Worm (Caenorhabditis elegans): Measurements from ENCODE around the gene C16A3.5.

C16A3.5 gene

DNA sequence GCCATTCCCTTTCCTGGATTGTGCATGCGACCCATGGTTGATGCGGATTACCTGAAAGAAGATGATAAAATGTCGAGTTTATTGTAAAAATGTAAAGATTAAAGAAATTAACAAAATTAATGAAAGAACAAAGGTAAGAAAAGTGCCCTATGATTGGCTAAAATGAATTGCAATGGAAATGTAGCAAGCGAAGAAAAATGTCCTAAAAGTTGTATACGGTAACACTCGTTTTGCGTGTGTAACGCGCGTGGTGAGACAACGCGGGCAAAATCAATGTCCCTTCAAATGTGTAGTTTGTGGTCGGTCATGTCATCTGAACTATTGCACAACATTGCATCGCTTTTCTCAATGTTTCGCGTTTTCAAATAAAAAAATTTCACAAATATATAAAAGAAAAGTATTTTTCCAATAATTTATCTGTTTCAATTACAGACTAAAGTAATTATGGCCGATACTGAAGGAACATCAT, 5.6 kb upstream of the C16A3.5 start, which contains the start of the genes rps-13 and nfx-1 (continued):
- TF ChIP-seq attf-5 (GFP tag; optimal IDR thresholded peaks at IDR 0.05), result peak; percentile 74
- TF ChIP-seq dpff-1 (tag; optimal IDR thresholded peaks at IDR 0.05), result no peak
- TF ChIP-seq hsf-1 (GFP tag; IDR thresholded peaks at IDR 0.05), result no peak
- TF ChIP-seq hmg-20 (GFP tag; IDR thresholded peaks at IDR 0.05), result no peak
- peak; percentile 61 for TF ChIP-seq ceh-27 (GFP tag; optimal IDR thresholded peaks at IDR 0.05)
- TF ChIP-seq chd-7 (tag; optimal IDR thresholded peaks at IDR 0.05), result no peak
- TF ChIP-seq pbrm-1 (GFP tag; IDR thresholded peaks at IDR 0.05), result peak; percentile 49; the same call in 1 of the 2 replicates
- no peak for TF ChIP-seq him-1 (tag; optimal IDR thresholded peaks at IDR 0.05)
- TF ChIP-seq bed-1 (GFP tag; IDR thresholded peaks at IDR 0.05), result no peak
- TF ChIP-seq sea-2 (GFP tag; IDR thresholded peaks at IDR 0.05), result no peak
- TF ChIP-seq gei-17 (GFP tag; optimal IDR thresholded peaks at IDR 0.05), result no peak
- no peak for TF ChIP-seq mxl-1 (tag; optimal IDR thresholded peaks at IDR 0.05)
- no peak for TF ChIP-seq attf-6 (GFP tag; IDR thresholded peaks at IDR 0.05)
- no peak for TF ChIP-seq atf-7 (tag; optimal IDR thresholded peaks at IDR 0.05)
- TF ChIP-seq fkh-3 (tag; optimal IDR thresholded peaks at IDR 0.05), result no peak
- 0 out of 2 replicates have a peak, but pooled peaks have one; percentile 11 for TF ChIP-seq C17E4.6 (GFP tag; IDR thresholded peaks at IDR 0.05)
- TF ChIP-seq mcd-1 (GFP tag; IDR thresholded peaks at IDR 0.05), result peak; percentile 40; the same call in 1 of the 2 replicates
- TF ChIP-seq mel-28 (tag; optimal IDR thresholded peaks at IDR 0.05; ENCODE audit: borderline replicate concordance), result no peak
- TF ChIP-seq snpc-3.4 (tag; optimal IDR thresholded peaks at IDR 0.05), result no peak
- no peak for TF ChIP-seq B0336.3 (GFP tag; IDR thresholded peaks at IDR 0.05)
- TF ChIP-seq C06A6.2 (GFP tag; conservative IDR thresholded peaks at IDR 0.05), result no peak
- peak; percentile 45 for TF ChIP-seq lin-40 (tag; optimal IDR thresholded peaks at IDR 0.05)
- peak; percentile 8 for TF ChIP-seq K12H6.12 (tag; optimal IDR thresholded peaks at IDR 0.05)
- TF ChIP-seq lag-1 (GFP tag; IDR thresholded peaks at IDR 0.05), result no peak
- peak; percentile 41 for TF ChIP-seq lin-54 (GFP tag; optimal IDR thresholded peaks at IDR 0.05)
- peak; percentile 42; the same call in 1 of the 2 replicates for TF ChIP-seq hmg-1.2 (GFP tag; IDR thresholded peaks at IDR 0.05)
- no peak for TF ChIP-seq unc-130 (GFP tag; optimal IDR thresholded peaks at IDR 0.05)
- no peak for TF ChIP-seq sptf-2 (GFP tag; optimal IDR thresholded peaks at IDR 0.05)
- TF ChIP-seq F57A8.1 (GFP tag; optimal IDR thresholded peaks at IDR 0.05), result no peak
- peak; percentile 57 for TF ChIP-seq F23B12.7 (tag; optimal IDR thresholded peaks at IDR 0.05; ENCODE audit: insufficient read depth)
- no peak for TF ChIP-seq ztf-26 (tag; optimal IDR thresholded peaks at IDR 0.05)
- no peak for TF ChIP-seq akir-1 (GFP tag; optimal IDR thresholded peaks at IDR 0.05)
- no peak for TF ChIP-seq F10E7.11 (tag; optimal IDR thresholded peaks at IDR 0.05)
- no peak for TF ChIP-seq ztf-25 (GFP tag; IDR thresholded peaks at IDR 0.05)
- no peak for TF ChIP-seq ets-4 (GFP tag; optimal IDR thresholded peaks at IDR 0.05)
- TF ChIP-seq nhr-90 (tag; optimal IDR thresholded peaks at IDR 0.05), result no peak
- peak; percentile 23 for TF ChIP-seq snpc-4 (GFP tag; optimal IDR thresholded peaks at IDR 0.05)
- TF ChIP-seq snpc-4 (tag; optimal IDR thresholded peaks at IDR 0.05), result peak; percentile 15 to 60 (median 42)
- TF ChIP-seq B0035.1 (tag; optimal IDR thresholded peaks at IDR 0.05), result no peak
- no peak for TF ChIP-seq die-1 (tag; optimal IDR thresholded peaks at IDR 0.05)
- peak; percentile 69; the same call in 1 of the 2 replicates for TF ChIP-seq nfyb-1 (GFP tag; IDR thresholded peaks at IDR 0.05)
- TF ChIP-seq lsy-27 (tag; optimal IDR thresholded peaks at IDR 0.05; ENCODE audit: borderline replicate concordance, insufficient read depth), result no peak
- no peak for TF ChIP-seq ztf-3 (GFP tag; optimal IDR thresholded peaks at IDR 0.05)
- no peak for TF ChIP-seq K11D2.4 (GFP tag; IDR thresholded peaks at IDR 0.05)
- no peak for TF ChIP-seq bed-2 (GFP tag; IDR thresholded peaks at IDR 0.05)
- peak; percentile 16 for TF ChIP-seq tlf-1 (GFP tag; optimal IDR thresholded peaks at IDR 0.05)
- no peak for TF ChIP-seq pha-4 (tag; optimal IDR thresholded peaks at IDR 0.05)
- no peak for TF ChIP-seq hlh-26 (GFP tag; conservative IDR thresholded peaks at IDR 0.05)
- no peak for TF ChIP-seq B0019.2 (GFP tag; conservative IDR thresholded peaks at IDR 0.05)
